Worm (Caenorhabditis elegans) whole organism, L4/young adult: ENCODE measurements around the gene flor-1.

Experiments
- W03F9.2 ChIP-seq: fragments of 150-350 bp; optimal IDR thresholded peaks from 2 replicates; lab custom pipeline; 2014; ENCODE audit warnings: missing biosample characterization, missing genetic modification characterization
- dao-5 ChIP-seq: sonication (generic microtip); optimal IDR thresholded peaks from 2 replicates; lab custom pipeline; 2016; ENCODE audit warnings: missing genotype, missing genetic modification characterization, moderate library complexity, missing compliant biosample characterization
- him-1 ChIP-seq: sonication (generic microtip); optimal IDR thresholded peaks from 2 replicates; lab custom pipeline; 2016; ENCODE audit warnings: missing genotype, missing genetic modification reagents, missing genetic modification characterization, missing compliant biosample characterization

- TF ChIP-seq him-1 (no peak), W03F9.2 (tag; lab: Kevin White, UChicago) (peak; percentile 64), dao-5 (no peak)
Measured at ce11 chrV:15143798-15144197, 24.4 kb upstream of the flor-1 start, which contains the start of gene K08F9.4.
